In the genomic region with DNA sequence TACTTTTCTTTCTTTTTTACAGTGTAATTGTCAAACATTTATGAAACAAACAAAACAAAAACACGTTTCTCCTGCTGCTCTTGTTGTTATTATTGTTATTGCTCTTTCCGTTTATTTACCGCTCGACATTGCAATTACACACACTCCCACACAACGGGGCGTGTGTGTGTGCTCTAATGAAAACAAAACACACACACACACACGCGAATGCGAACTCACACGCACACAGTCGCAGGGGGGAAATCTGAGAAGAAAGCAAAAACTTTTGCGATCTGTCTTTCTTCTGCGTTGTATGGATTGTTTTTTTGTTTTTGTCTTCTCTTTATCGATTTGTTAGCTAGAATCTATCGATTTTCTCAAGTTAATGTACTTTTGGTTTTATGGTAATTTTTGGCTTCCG, we compare ENCODE assay signal across 5 fruit fly cellular contexts.
TF ChIP-seq lines count a peak whose summit lies in the region.

No protein-coding gene starts in this region.

- no peak for TF ChIP-seq CTCF in whole organism, embryonic (GFP tag; optimal IDR thresholded peaks at IDR 0.05; lab: Kevin White, UChicago)

TF ChIP-seq in whole organism, adult, 20 proteins besides CTCF, POLR2A, EP300 and RAD21:
- TF ChIP-seq Mnt (GFP tag; optimal IDR thresholded peaks at IDR 0.05; lab: Kevin White, UChicago): no peak
- TF ChIP-seq ovo (GFP tag; optimal IDR thresholded peaks at IDR 0.05; lab: Kevin White, UChicago): no peak
- TF ChIP-seq CG33017 (tag; optimal IDR thresholded peaks at IDR 0.05; lab: Kevin White, UChicago): no peak
- TF ChIP-seq toe (GFP tag; optimal IDR thresholded peaks at IDR 0.05; lab: Kevin White, UChicago): no peak
- no peak for TF ChIP-seq CG1620 (GFP tag; optimal IDR thresholded peaks at IDR 0.05; lab: Kevin White, UChicago)
- peak; percentile 83 for TF ChIP-seq kay (GFP tag; lab: Kevin White, UChicago; ENCODE audit: borderline replicate concordance)
TF ChIP-seq in whole organism, adult: peak in this region for 1.

TF ChIP-seq in whole organism, embryonic, 481 proteins besides CTCF, POLR2A, EP300 and RAD21:
- TF ChIP-seq eve (GFP tag; optimal IDR thresholded peaks at IDR 0.05; lab: Kevin White, UChicago) (peak in 1 of 2 experiments; percentile 13), cg (GFP tag; optimal IDR thresholded peaks at IDR 0.05; lab: Kevin White, UChicago) (peak; percentile 36), CG31365 (tag; optimal IDR thresholded peaks at IDR 0.05; lab: Kevin White, UChicago) (no peak), chinmo (GFP tag; IDR thresholded peaks at IDR 0.05; lab: Robert Waterston, UW; ENCODE audit: partially characterized antibody) (0 out of 4 replicates have a peak, but pooled peaks have one; percentile 53)
TF ChIP-seq in whole organism, embryonic: peak in this region for 3.

TF ChIP-seq in whole organism, prepupa, 60 proteins besides CTCF, POLR2A, EP300 and RAD21:
- TF ChIP-seq CG6163 (GFP tag; IDR thresholded peaks at IDR 0.05; lab: Robert Waterston, UW): 0 out of 3 replicates have a peak, but pooled peaks have one; percentile 14
- no peak for TF ChIP-seq esn (GFP tag; optimal IDR thresholded peaks at IDR 0.05; lab: Kevin White, UChicago)
- 0 out of 3 replicates have a peak, but pooled peaks have one; percentile 31 for TF ChIP-seq eg (GFP tag; IDR thresholded peaks at IDR 0.05; lab: Robert Waterston, UW)
- peak; percentile 26 for TF ChIP-seq Sox14 (GFP tag; optimal IDR thresholded peaks at IDR 0.05; lab: Kevin White, UChicago)
- no peak for TF ChIP-seq CG11294 (GFP tag; IDR thresholded peaks at IDR 0.05; lab: Robert Waterston, UW)
- peak; percentile 19 for TF ChIP-seq CG6792 (GFP tag; optimal IDR thresholded peaks at IDR 0.05; lab: Kevin White, UChicago)

TF ChIP-seq in whole organism, pupa, 21 proteins besides CTCF, POLR2A, EP300 and RAD21:
- TF ChIP-seq D1 (tag; optimal IDR thresholded peaks at IDR 0.05; lab: Kevin White, UChicago) (no peak), CG14655 (GFP tag; optimal IDR thresholded peaks at IDR 0.05; lab: Kevin White, UChicago) (no peak), rn (GFP tag; IDR thresholded peaks at IDR 0.05; lab: Robert Waterston, UW) (no peak), CG4496 (GFP tag; IDR thresholded peaks at IDR 0.05; lab: Robert Waterston, UW) (0 out of 3 replicates have a peak, but pooled peaks have one; percentile 26), Snoo (tag; optimal IDR thresholded peaks at IDR 0.05; lab: Kevin White, UChicago) (no peak), Pif1A (GFP tag; optimal IDR thresholded peaks at IDR 0.05; lab: Kevin White, UChicago) (no peak), EcR (GFP tag; optimal IDR thresholded peaks at IDR 0.05; lab: Kevin White, UChicago) (no peak)
TF ChIP-seq in whole organism, pupa: peak in this region for 1.

TF ChIP-seq in whole organism, wandering third instar larva, 38 proteins besides CTCF, POLR2A, EP300 and RAD21:
- no peak for TF ChIP-seq Rel (GFP tag; optimal IDR thresholded peaks at IDR 0.05; lab: Kevin White, UChicago)
- TF ChIP-seq Rel (tag; optimal IDR thresholded peaks at IDR 0.05; lab: Kevin White, UChicago): peak; percentile 56
- no peak for TF ChIP-seq HLH106 (tag; optimal IDR thresholded peaks at IDR 0.05; lab: Kevin White, UChicago)
- TF ChIP-seq tai (GFP tag; optimal IDR thresholded peaks at IDR 0.05; lab: Kevin White, UChicago): no peak
